Fruit fly (Drosophila melanogaster): ENCODE data around the gene hoip.

The hoip gene

DNA sequence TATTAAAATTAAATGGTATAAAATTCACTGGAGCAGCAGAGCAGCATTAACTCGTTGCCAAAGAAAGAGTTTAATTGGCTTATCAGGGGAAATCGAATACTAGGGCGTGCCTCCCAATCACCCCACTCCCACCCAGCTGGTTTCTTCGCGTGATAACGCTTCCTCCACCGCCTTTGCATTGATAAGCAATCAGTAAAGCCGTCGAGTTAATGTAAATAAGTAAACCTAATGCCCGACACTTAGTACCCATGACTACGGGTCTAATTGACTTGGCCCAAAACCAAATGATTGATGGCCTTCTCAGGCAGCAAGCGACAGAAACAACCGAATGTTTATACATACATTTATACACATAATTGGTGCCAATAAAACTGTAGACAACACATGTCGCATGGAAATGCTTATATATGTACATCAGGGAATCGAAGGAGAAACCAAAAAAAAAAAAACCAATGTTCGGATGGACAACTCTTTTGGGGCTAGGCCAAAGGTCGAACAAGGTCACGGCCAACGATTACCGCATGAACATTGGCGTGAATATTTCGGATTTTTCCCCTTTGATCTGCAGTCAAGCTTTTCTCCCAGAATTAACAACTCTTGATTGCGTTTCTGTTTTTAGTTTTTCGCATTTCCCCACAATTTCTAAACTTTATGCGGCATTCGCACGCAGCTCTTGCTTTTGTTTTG lies 5.5 kb upstream of the hoip start (continued):
- TF ChIP-seq Fer1 (GFP tag; optimal IDR thresholded peaks at IDR 0.05) (peak; percentile 21), CG10543 (GFP tag; optimal IDR thresholded peaks at IDR 0.05) (peak; percentile 20), Vsx1 (GFP tag; optimal IDR thresholded peaks at IDR 0.05) (peak; percentile 50), CG7786 (GFP tag; optimal IDR thresholded peaks at IDR 0.05) (no peak), ac (GFP tag; optimal IDR thresholded peaks at IDR 0.05) (no peak), sug (tag; optimal IDR thresholded peaks at IDR 0.05) (peak; percentile 84), maf-S (GFP tag; optimal IDR thresholded peaks at IDR 0.05) (no peak), insv (GFP tag; optimal IDR thresholded peaks at IDR 0.05) (no peak), caup (GFP tag; optimal IDR thresholded peaks at IDR 0.05; ENCODE audit: severe bottlenecking) (peak; percentile 24), nom (GFP tag; optimal IDR thresholded peaks at IDR 0.05) (no peak), Hmr (GFP tag; optimal IDR thresholded peaks at IDR 0.05) (peak; percentile 30), HLH4C (GFP tag; IDR thresholded peaks at IDR 0.05; ENCODE audit: partially characterized antibody) (no peak), ftz-f1 (GFP tag; optimal IDR thresholded peaks at IDR 0.05) (peak; percentile 28), CG6813 (GFP tag; optimal IDR thresholded peaks at IDR 0.05) (peak; percentile 21), toy (GFP tag; IDR thresholded peaks at IDR 0.05) (no peak), CG7271 (tag; optimal IDR thresholded peaks at IDR 0.05) (no peak), lab (GFP tag; optimal IDR thresholded peaks at IDR 0.05) (peak; percentile 86), kni (GFP tag; optimal IDR thresholded peaks at IDR 0.05) (no peak), CG34422 (GFP tag; IDR thresholded peaks at IDR 0.05) (no peak), stwl (tag; optimal IDR thresholded peaks at IDR 0.05) (no peak), ATbp (GFP tag; optimal IDR thresholded peaks at IDR 0.05) (peak; percentile 18), Pdp1 (GFP tag; optimal IDR thresholded peaks at IDR 0.05) (peak in 1 of 2 experiments; percentile 77), fu2 (GFP tag; optimal IDR thresholded peaks at IDR 0.05) (no peak), chif (GFP tag; optimal IDR thresholded peaks at IDR 0.05) (no peak), bowl (GFP tag; IDR thresholded peaks at IDR 0.05) (no peak), CG3281 (GFP tag; optimal IDR thresholded peaks at IDR 0.05) (no peak), dm (GFP tag; optimal IDR thresholded peaks at IDR 0.05) (no peak), ERR (GFP tag; optimal IDR thresholded peaks at IDR 0.05) (peak; percentile 72), Drgx (GFP tag; IDR thresholded peaks at IDR 0.05) (no peak), CG18599 (GFP tag; optimal IDR thresholded peaks at IDR 0.05) (peak; percentile 23), row (GFP tag; IDR thresholded peaks at IDR 0.05) (no peak), vfl (GFP tag; optimal IDR thresholded peaks at IDR 0.05) (no peak), Fer2 (tag; optimal IDR thresholded peaks at IDR 0.05) (no peak), CG32532 (GFP tag; IDR thresholded peaks at IDR 0.05) (no peak), Scr (GFP tag; IDR thresholded peaks at IDR 0.05; ENCODE audit: partially characterized antibody) (no peak), zfh2 (GFP tag; optimal IDR thresholded peaks at IDR 0.05) (no peak), tup (GFP tag; optimal IDR thresholded peaks at IDR 0.05) (no peak), grn (GFP tag; optimal IDR thresholded peaks at IDR 0.05) (peak; percentile 80), CG4424 (GFP tag; optimal IDR thresholded peaks at IDR 0.05) (no peak), HLHmδ (GFP tag; optimal IDR thresholded peaks at IDR 0.05) (peak; percentile 2), CG15011 (GFP tag; optimal IDR thresholded peaks at IDR 0.05) (no peak), GATAe (GFP tag; conservative IDR thresholded peaks at IDR 0.05) (peak; percentile 68), bbx (GFP tag; IDR thresholded peaks at IDR 0.05; ENCODE audit: partially characterized antibody) (peak; percentile 14; the same call in 1 of the 2 replicates), usp (GFP tag; optimal IDR thresholded peaks at IDR 0.05) (no peak), gcm (GFP tag; optimal IDR thresholded peaks at IDR 0.05) (no peak), fd64A (GFP tag; optimal IDR thresholded peaks at IDR 0.05) (no peak), zfh1 (GFP tag; IDR thresholded peaks at IDR 0.05) (0 out of 3 replicates have a peak, but pooled peaks have one; percentile 21), ci (GFP tag; IDR thresholded peaks at IDR 0.05) (peak; percentile 39; the same call in 1 of the 3 replicates)

Measured in whole organism, embryonic.